Worm (Caenorhabditis elegans): Measurements from ENCODE around the gene ptr-24.

ce11 chrX:13349230-13350122, 11.6 kb downstream of the ptr-24 start:
- TF ChIP-seq ztf-1 (GFP tag; conservative IDR thresholded peaks at IDR 0.05), result 0 out of 2 replicates have a peak, but pooled peaks have one; percentile 28
- TF ChIP-seq F13H6.1 (tag; optimal IDR thresholded peaks at IDR 0.05), result peak; percentile 37
- TF ChIP-seq elt-3 (tag; optimal IDR thresholded peaks at IDR 0.05), result no peak
- TF ChIP-seq ama-1 (optimal IDR thresholded peaks at IDR 0.05), result peak; percentile 88
- TF ChIP-seq lin-13 (GFP tag; optimal IDR thresholded peaks at IDR 0.05), result peak; percentile 71
